Fruit fly (Drosophila melanogaster): ENCODE measurements around the gene CG17186.

CG17186 gene

DNA sequence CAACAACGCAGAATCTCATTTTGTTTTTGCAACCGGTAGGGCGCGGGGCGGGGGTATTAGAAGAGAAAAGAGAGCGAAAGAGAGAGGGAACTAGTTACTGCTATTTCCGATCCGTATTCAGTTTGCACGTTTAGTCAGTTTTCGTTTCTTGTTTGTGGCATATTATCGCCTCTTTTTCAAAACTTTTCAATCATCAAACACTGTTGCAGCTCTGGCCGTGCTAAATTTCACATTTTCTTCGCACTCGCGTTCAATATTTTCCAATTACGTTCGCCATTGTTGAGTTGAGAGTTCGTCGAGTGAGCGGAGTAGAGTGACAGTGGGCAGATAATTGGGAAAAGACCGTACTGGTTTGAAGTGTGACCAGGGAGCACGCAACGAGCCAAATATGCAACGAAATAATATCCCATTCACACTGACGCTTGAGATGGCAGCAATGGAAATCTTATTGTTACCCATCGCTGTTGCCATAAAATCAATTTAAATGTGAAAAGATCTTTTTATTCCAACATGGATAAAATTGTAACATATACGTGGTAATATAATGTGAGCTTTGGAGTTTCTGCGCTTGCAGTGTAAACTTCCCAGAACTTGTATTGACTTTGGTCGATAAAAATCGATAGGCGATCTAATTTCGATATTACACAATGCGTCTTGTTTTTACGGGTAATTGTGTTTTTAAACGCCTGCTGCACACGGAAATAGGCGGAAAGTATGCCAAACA is 16.2 kb downstream of the CG17186 start, which contains the start of the genes Ire1 and Mrm2:
Ire1 (minus strand) TSS at position 296 of the 724 bp plus-strand sequence.
Mrm2 (plus strand) TSS at position 615 of the 724 bp plus-strand sequence.
- TF ChIP-seq Myc (optimal IDR thresholded peaks at IDR 0.05): no peak
- TF ChIP-seq brk (GFP tag; optimal IDR thresholded peaks at IDR 0.05): no peak
- no peak for TF ChIP-seq usp (GFP tag; optimal IDR thresholded peaks at IDR 0.05)
- TF ChIP-seq foxo (GFP tag; optimal IDR thresholded peaks at IDR 0.05): peak in 1 of 2 experiments; percentile 85
- TF ChIP-seq Hr78 (GFP tag; optimal IDR thresholded peaks at IDR 0.05): peak; percentile 89
- peak; percentile 63 for TF ChIP-seq psq (GFP tag; optimal IDR thresholded peaks at IDR 0.05)
- TF ChIP-seq Hnf4 (GFP tag; optimal IDR thresholded peaks at IDR 0.05): peak; percentile 84
- TF ChIP-seq h (GFP tag; optimal IDR thresholded peaks at IDR 0.05): peak; percentile 77
- TF ChIP-seq lola (GFP tag; optimal IDR thresholded peaks at IDR 0.05): peak; percentile 97
- no peak for TF ChIP-seq pan (optimal IDR thresholded peaks at IDR 0.05)
- no peak for TF ChIP-seq Mio (GFP tag; optimal IDR thresholded peaks at IDR 0.05)
- peak; percentile 84 for TF ChIP-seq woc (GFP tag; optimal IDR thresholded peaks at IDR 0.05)
- peak; percentile 76 for TF ChIP-seq ey (GFP tag; optimal IDR thresholded peaks at IDR 0.05)
- TF ChIP-seq GATAd (GFP tag; optimal IDR thresholded peaks at IDR 0.05): no peak
- no peak for TF ChIP-seq sage (GFP tag; optimal IDR thresholded peaks at IDR 0.05)
- no peak for TF ChIP-seq CrebA (GFP tag; optimal IDR thresholded peaks at IDR 0.05; ENCODE audit: borderline replicate concordance)
- TF ChIP-seq Jra (GFP tag; optimal IDR thresholded peaks at IDR 0.05): peak; percentile 68
- peak; percentile 82 for TF ChIP-seq rgr (GFP tag; optimal IDR thresholded peaks at IDR 0.05)
- TF ChIP-seq Sp1 (GFP tag; optimal IDR thresholded peaks at IDR 0.05): peak; percentile 65
- peak; percentile 67 for TF ChIP-seq jim (GFP tag; optimal IDR thresholded peaks at IDR 0.05)
- peak; percentile 63 for TF ChIP-seq dmrt93B (GFP tag; optimal IDR thresholded peaks at IDR 0.05)
- peak; percentile 75 for TF ChIP-seq sv (GFP tag; optimal IDR thresholded peaks at IDR 0.05)
- peak; percentile 100 for TF ChIP-seq N (GFP tag; optimal IDR thresholded peaks at IDR 0.05)
- no peak for TF ChIP-seq dl (GFP tag; optimal IDR thresholded peaks at IDR 0.05; ENCODE audit: insufficient read depth in 1 of 2, partially characterized antibody in 2 of 2)
- no peak for TF ChIP-seq Dfd (GFP tag; optimal IDR thresholded peaks at IDR 0.05)
- TF ChIP-seq Rel (GFP tag; optimal IDR thresholded peaks at IDR 0.05): no peak
- TF ChIP-seq Rel (tag; optimal IDR thresholded peaks at IDR 0.05): peak; percentile 60
- TF ChIP-seq br (GFP tag; optimal IDR thresholded peaks at IDR 0.05): peak; percentile 73
- TF ChIP-seq Abd-B (GFP tag; optimal IDR thresholded peaks at IDR 0.05): peak; percentile 68
- TF ChIP-seq CG32264 (GFP tag; optimal IDR thresholded peaks at IDR 0.05): no peak
- TF ChIP-seq HLH106 (tag; optimal IDR thresholded peaks at IDR 0.05): peak; percentile 80
- TF ChIP-seq CG9705 (GFP tag; optimal IDR thresholded peaks at IDR 0.05): peak; percentile 61
- peak; percentile 70 for TF ChIP-seq fru (GFP tag; optimal IDR thresholded peaks at IDR 0.05)
- peak; percentile 63 for TF ChIP-seq Hr83 (GFP tag; optimal IDR thresholded peaks at IDR 0.05; ENCODE audit: poor library complexity, severe bottlenecking)
- peak; percentile 63 for TF ChIP-seq OdsH (GFP tag; optimal IDR thresholded peaks at IDR 0.05)
- TF ChIP-seq Vsx2 (GFP tag; optimal IDR thresholded peaks at IDR 0.05; ENCODE audit: partially characterized antibody): no peak
- peak; percentile 60 for TF ChIP-seq Dif (GFP tag; optimal IDR thresholded peaks at IDR 0.05; ENCODE audit: partially characterized antibody)
- peak; percentile 43 for TF ChIP-seq dsf (GFP tag; optimal IDR thresholded peaks at IDR 0.05; ENCODE audit: borderline replicate concordance)
- TF ChIP-seq tai (GFP tag; optimal IDR thresholded peaks at IDR 0.05): no peak

DNA sequence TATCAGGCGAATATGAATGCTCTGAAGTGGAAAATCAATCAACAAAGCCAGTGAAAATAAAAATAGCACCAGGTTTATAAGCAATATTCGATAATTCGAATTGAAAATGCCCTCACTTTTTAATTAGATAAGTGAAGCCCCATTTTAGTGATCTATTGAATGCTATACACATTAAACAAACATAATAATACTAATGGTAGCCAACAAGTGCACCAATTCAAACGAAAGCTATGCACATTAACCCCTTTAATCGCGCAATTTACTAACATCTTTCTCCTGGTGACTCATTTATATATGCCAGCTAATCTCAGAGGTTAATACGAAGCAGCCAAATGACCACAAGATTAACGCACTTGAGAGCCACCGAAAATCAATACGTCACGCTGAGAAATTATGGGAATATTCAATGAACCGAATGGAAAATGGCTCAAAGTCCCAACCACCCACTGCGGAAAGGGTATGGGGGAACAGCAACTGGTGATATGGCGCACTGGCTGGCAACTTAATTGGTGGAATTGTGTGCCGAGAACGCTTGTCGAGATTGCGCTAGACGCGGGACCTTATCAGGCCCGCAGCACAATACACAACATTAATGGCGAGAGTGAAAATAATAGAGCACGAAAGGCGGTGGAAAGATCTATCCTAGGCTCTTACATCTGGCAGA is 17.8 kb downstream of the CG17186 start:
- TF ChIP-seq jim (GFP tag; optimal IDR thresholded peaks at IDR 0.05): no peak
- no peak for TF ChIP-seq CG32264 (GFP tag; optimal IDR thresholded peaks at IDR 0.05)
- TF ChIP-seq woc (GFP tag; optimal IDR thresholded peaks at IDR 0.05): no peak
- TF ChIP-seq psq (GFP tag; optimal IDR thresholded peaks at IDR 0.05): peak; percentile 40
- TF ChIP-seq Rel (GFP tag; optimal IDR thresholded peaks at IDR 0.05): no peak
- TF ChIP-seq Rel (tag; optimal IDR thresholded peaks at IDR 0.05): peak; percentile 49
- no peak for TF ChIP-seq sv (GFP tag; optimal IDR thresholded peaks at IDR 0.05)
- TF ChIP-seq Dif (GFP tag; optimal IDR thresholded peaks at IDR 0.05; ENCODE audit: partially characterized antibody): no peak
- TF ChIP-seq pan (optimal IDR thresholded peaks at IDR 0.05): no peak
- TF ChIP-seq Abd-B (GFP tag; optimal IDR thresholded peaks at IDR 0.05): no peak
- TF ChIP-seq CrebA (GFP tag; optimal IDR thresholded peaks at IDR 0.05; ENCODE audit: borderline replicate concordance): no peak
- TF ChIP-seq h (GFP tag; optimal IDR thresholded peaks at IDR 0.05): peak; percentile 57
- TF ChIP-seq Hr83 (GFP tag; optimal IDR thresholded peaks at IDR 0.05; ENCODE audit: poor library complexity, severe bottlenecking): no peak
- no peak for TF ChIP-seq Jra (GFP tag; optimal IDR thresholded peaks at IDR 0.05)
- peak; percentile 30 for TF ChIP-seq ey (GFP tag; optimal IDR thresholded peaks at IDR 0.05)
- peak; percentile 24 for TF ChIP-seq Hnf4 (GFP tag; optimal IDR thresholded peaks at IDR 0.05)
- TF ChIP-seq dmrt93B (GFP tag; optimal IDR thresholded peaks at IDR 0.05): no peak
- no peak for TF ChIP-seq Dfd (GFP tag; optimal IDR thresholded peaks at IDR 0.05)
- TF ChIP-seq rgr (GFP tag; optimal IDR thresholded peaks at IDR 0.05): no peak
- no peak for TF ChIP-seq GATAd (GFP tag; optimal IDR thresholded peaks at IDR 0.05)
- TF ChIP-seq usp (GFP tag; optimal IDR thresholded peaks at IDR 0.05): no peak
- TF ChIP-seq lola (GFP tag; optimal IDR thresholded peaks at IDR 0.05): no peak
- TF ChIP-seq br (GFP tag; optimal IDR thresholded peaks at IDR 0.05): peak; percentile 76
- peak in 1 of 2 experiments; percentile 27 for TF ChIP-seq foxo (GFP tag; optimal IDR thresholded peaks at IDR 0.05)
- TF ChIP-seq brk (GFP tag; optimal IDR thresholded peaks at IDR 0.05): no peak
- no peak for TF ChIP-seq Mio (GFP tag; optimal IDR thresholded peaks at IDR 0.05)
- no peak for TF ChIP-seq Sp1 (GFP tag; optimal IDR thresholded peaks at IDR 0.05)
- no peak for TF ChIP-seq dl (GFP tag; optimal IDR thresholded peaks at IDR 0.05; ENCODE audit: insufficient read depth in 1 of 2, partially characterized antibody in 2 of 2)
- no peak for TF ChIP-seq N (GFP tag; optimal IDR thresholded peaks at IDR 0.05)
- TF ChIP-seq Hr78 (GFP tag; optimal IDR thresholded peaks at IDR 0.05): no peak
- TF ChIP-seq Vsx2 (GFP tag; optimal IDR thresholded peaks at IDR 0.05; ENCODE audit: partially characterized antibody): no peak
- TF ChIP-seq tai (GFP tag; optimal IDR thresholded peaks at IDR 0.05): no peak
- no peak for TF ChIP-seq CG9705 (GFP tag; optimal IDR thresholded peaks at IDR 0.05)
- TF ChIP-seq fru (GFP tag; optimal IDR thresholded peaks at IDR 0.05): peak; percentile 32
- TF ChIP-seq Myc (optimal IDR thresholded peaks at IDR 0.05): no peak
- TF ChIP-seq HLH106 (tag; optimal IDR thresholded peaks at IDR 0.05): peak; percentile 8
- peak; percentile 28 for TF ChIP-seq OdsH (GFP tag; optimal IDR thresholded peaks at IDR 0.05)
- TF ChIP-seq sage (GFP tag; optimal IDR thresholded peaks at IDR 0.05): no peak
- TF ChIP-seq dsf (GFP tag; optimal IDR thresholded peaks at IDR 0.05; ENCODE audit: borderline replicate concordance): no peak
